Worm (Caenorhabditis elegans) whole organism, L1 larva: Measurements from ENCODE around the gene C38C3.4.

Experiments used
- C04F5.9 ChIP-seq: sonication (generic microtip); optimal IDR thresholded peaks from 2 replicates; lab custom pipeline; 2016; ENCODE audit warnings: missing genetic modification characterization, missing compliant biosample characterization
- aha-1 ChIP-seq: fragments of 150-350 bp; optimal IDR thresholded peaks from 2 replicates; lab custom pipeline; 2014; ENCODE audit warnings: missing biosample characterization, missing genetic modification characterization
- aly-2 ChIP-seq: fragments of 150-350 bp; optimal IDR thresholded peaks from 2 replicates; lab custom pipeline; 2014; ENCODE audit warnings: missing biosample characterization, missing genetic modification characterization
- blmp-1 ChIP-seq: fragments of 150-350 bp; optimal IDR thresholded peaks from 2 replicates; lab custom pipeline; 2014; ENCODE audit warnings: missing biosample characterization, missing genetic modification characterization
- ceh-8 ChIP-seq: fragments of 200-800 bp; sonication (Bioruptor generic); optimal IDR thresholded peaks from 2 replicates; lab custom pipeline; 2018; ENCODE audit warnings: mild to moderate bottlenecking, missing genetic modification characterization, moderate library complexity, missing compliant biosample characterization
- ces-1 ChIP-seq: fragments of 150-350 bp; optimal IDR thresholded peaks from 2 replicates; lab custom pipeline; 2014; ENCODE audit warnings: missing biosample characterization, missing genetic modification reagents, missing genetic modification characterization
- dpl-1 ChIP-seq, 3 experiments: fragments of 150-350 bp in 2 of 3; sonication (generic microtip) in 1 of 3; optimal IDR thresholded peaks; 2 replicates each; lab custom pipeline; 2014 to 2017; ENCODE audit warnings: missing biosample characterization in 3 of 3, missing genetic modification characterization in 3 of 3, missing genetic modification reagents in 3 of 3
- efl-1 ChIP-seq, 4 experiments: fragments of 150-350 bp; optimal IDR thresholded peaks in 3 of 4; peaks in 1 of 4; 1 replicate in 1 of 4; 2 replicates in 3 of 4; lab custom pipeline; 2014; ENCODE audit warnings: missing biosample characterization in 2 of 4, missing genetic modification characterization in 2 of 4, missing genetic modification reagents in 2 of 4
- egl-27 ChIP-seq, 2 experiments: fragments of 150-350 bp in 1 of 2; sonication (generic microtip); optimal IDR thresholded peaks; 3 replicates each; lab custom pipeline; 2017 to 2018; ENCODE audit warnings: missing biosample characterization in 2 of 2, missing genetic modification characterization in 2 of 2, missing genetic modification reagents in 2 of 2
- elt-2 ChIP-seq: sonication (generic microtip); optimal IDR thresholded peaks from 2 replicates; lab custom pipeline; 2016; ENCODE audit warnings: missing genetic modification characterization, mild to moderate bottlenecking, inconsistent platforms, missing compliant biosample characterization, missing genetic modification reagents
- elt-3 ChIP-seq, 6 experiments: fragments of 150-350 bp in 1 of 6; sonication (generic microtip); optimal IDR thresholded peaks; 2 replicates each; lab custom pipeline; 2017 to 2018; ENCODE audit warnings: missing biosample characterization in 6 of 6, missing genetic modification characterization in 6 of 6, inconsistent platforms in 1 of 6
- fos-1 ChIP-seq: fragments of 150-350 bp; optimal IDR thresholded peaks from 2 replicates; lab custom pipeline; 2014; ENCODE audit warnings: missing biosample characterization, missing genetic modification characterization
- grh-1 ChIP-seq: fragments of 200-800 bp; sonication (Bioruptor generic); IDR thresholded peaks from 2 replicates; pipeline ENCODE4 v1.3.6; 2022; ENCODE audit warnings: missing genetic modification reagents, missing genetic modification characterization, missing compliant biosample characterization
- hlh-17 ChIP-seq: fragments of 200-800 bp; sonication (Bioruptor generic); optimal IDR thresholded peaks from 2 replicates; lab custom pipeline; 2018; ENCODE audit warnings: missing genetic modification characterization, mild to moderate bottlenecking, missing compliant biosample characterization, moderate library complexity, borderline replicate concordance
- lin-14 ChIP-seq: fragments of 200-800 bp; sonication (Bioruptor generic); optimal IDR thresholded peaks from 2 replicates; lab custom pipeline; 2018; ENCODE audit warnings: mild to moderate bottlenecking, missing genetic modification characterization, moderate library complexity, missing compliant biosample characterization
- lir-3 ChIP-seq: sonication (generic microtip); optimal IDR thresholded peaks from 2 replicates; lab custom pipeline; 2016; ENCODE audit warnings: mild to moderate bottlenecking, missing genetic modification characterization, moderate library complexity, missing compliant biosample characterization; ENCODE audit not compliant: poor library complexity
- lsy-2 ChIP-seq, 2 experiments: fragments of 150-350 bp; optimal IDR thresholded peaks; 2 replicates each; lab custom pipeline; 2014; ENCODE audit warnings: missing biosample characterization in 2 of 2, missing genetic modification characterization in 2 of 2
- nhr-19 ChIP-seq: fragments of 200-800 bp; sonication (Bioruptor generic); conservative IDR thresholded peaks from 2 replicates; pipeline ENCODE4 v1.3.6; 2022; ENCODE audit warnings: missing genetic modification characterization, missing compliant biosample characterization
- nhr-20 ChIP-seq: sonication (generic microtip); optimal IDR thresholded peaks from 2 replicates; lab custom pipeline; 2016; ENCODE audit warnings: mild to moderate bottlenecking, missing genetic modification characterization, missing compliant biosample characterization
- nhr-28 ChIP-seq: fragments of 150-350 bp; optimal IDR thresholded peaks from 2 replicates; lab custom pipeline; 2014; ENCODE audit warnings: missing biosample characterization, missing genetic modification characterization
- nhr-85 ChIP-seq: sonication (generic microtip); peaks from one replicate; lab custom pipeline; 2016; ENCODE audit warnings: missing genetic modification characterization, inconsistent platforms, missing compliant biosample characterization
- nhr-90 ChIP-seq: sonication (generic microtip); optimal IDR thresholded peaks from 2 replicates; lab custom pipeline; 2016; ENCODE audit warnings: mild to moderate bottlenecking, missing genetic modification characterization, missing compliant biosample characterization; ENCODE audit not compliant: poor library complexity
- pax-3 ChIP-seq: fragments of 200-800 bp; sonication (Bioruptor generic); optimal IDR thresholded peaks from 2 replicates; lab custom pipeline; 2018; ENCODE audit warnings: mild to moderate bottlenecking, missing genetic modification characterization, moderate library complexity, missing compliant biosample characterization
- snu-23 ChIP-seq: sonication (generic microtip); optimal IDR thresholded peaks from 2 replicates; lab custom pipeline; 2016; ENCODE audit warnings: missing genetic modification characterization, missing compliant biosample characterization
- swsn-7 ChIP-seq: sonication (generic microtip); optimal IDR thresholded peaks from 2 replicates; lab custom pipeline; 2016; ENCODE audit warnings: missing genetic modification characterization, missing compliant biosample characterization
- tbx-2 ChIP-seq: sonication (generic microtip); optimal IDR thresholded peaks from 2 replicates; lab custom pipeline; 2016; ENCODE audit warnings: missing genetic modification characterization, missing compliant biosample characterization
- unc-130 ChIP-seq: fragments of 150-350 bp; optimal IDR thresholded peaks from 2 replicates; lab custom pipeline; 2017; ENCODE audit warnings: missing biosample characterization, missing genetic modification characterization, inconsistent platforms
- zip-4 ChIP-seq: fragments of 200-800 bp; sonication (Bioruptor generic); optimal IDR thresholded peaks from 2 replicates; lab custom pipeline; 2018; ENCODE audit warnings: mild to moderate bottlenecking, missing genetic modification characterization, moderate library complexity, missing compliant biosample characterization

Gene C38C3.4

ce11 chrV:1481742-1482141, at the start of gene C38C3.4:
Gene C38C3.4, plus strand, starts transcription at chrV:1482042.
- TF ChIP-seq blmp-1 (tag; lab: Kevin White, UChicago) (no peak), aly-2 (tag; lab: Kevin White, UChicago) (no peak), nhr-28 (tag; lab: Kevin White, UChicago) (no peak), egl-27 (tag; optimal IDR thresholded peaks at IDR 0.05; lab: Kevin White, UChicago) (no peak), elt-3 (tag; optimal IDR thresholded peaks at IDR 0.05; lab: Kevin White, UChicago) (no peak), pax-3 (tag; lab: Kevin White, UChicago) (no peak), swsn-7 (tag; lab: Kevin White, UChicago) (no peak)

ce11 chrV:1432500-1433418, 49.1 kb upstream of the C38C3.4 start:
- TF ChIP-seq nhr-85 (tag; lab: Kevin White, UChicago) (peak; percentile 78), hlh-17 (no peak), blmp-1 (tag; lab: Kevin White, UChicago) (no peak), nhr-20 (tag; lab: Kevin White, UChicago) (peak; percentile 62), dpl-1 (GFP tag; optimal IDR thresholded peaks at IDR 0.05; lab: Kevin White, UChicago) (peak in 2 of 3 experiments; percentile 19 to 80), ces-1 (GFP tag; lab: Kevin White, UChicago) (no peak), C04F5.9 (tag; lab: Kevin White, UChicago) (no peak), ceh-8 (GFP tag; lab: Kevin White, UChicago) (no peak), elt-2 (tag; lab: Kevin White, UChicago) (peak; percentile 61), zip-4 (GFP tag; lab: Kevin White, UChicago) (no peak), aha-1 (tag; lab: Kevin White, UChicago) (peak; percentile 52), snu-23 (GFP tag; lab: Kevin White, UChicago) (peak; percentile 36), lin-14 (peak; percentile 19), efl-1 (optimal IDR thresholded peaks at IDR 0.05; lab: Kevin White, UChicago) (no peak), efl-1 (GFP tag; optimal IDR thresholded peaks at IDR 0.05 in 1 of 2; lab: Kevin White, UChicago) (peak in 1 of 2 experiments; percentile 96), unc-130 (no peak)

- TF ChIP-seq efl-1 (optimal IDR thresholded peaks at IDR 0.05; lab: Kevin White, UChicago) (no peak), efl-1 (GFP tag; optimal IDR thresholded peaks at IDR 0.05 in 1 of 2; lab: Kevin White, UChicago) (peak in 1 of 2 experiments; percentile 92), zip-4 (GFP tag; lab: Kevin White, UChicago) (no peak)
- TF ChIP-seq, all 84 proteins: peak for 1
These were observed 48.5 kb upstream of the C38C3.4 start for ce11 chrV:1433419-1433765.

- TF ChIP-seq dpl-1 (GFP tag; optimal IDR thresholded peaks at IDR 0.05; lab: Kevin White, UChicago) (peak in 1 of 3 experiments; percentile 11), efl-1 (optimal IDR thresholded peaks at IDR 0.05; lab: Kevin White, UChicago) (no peak), efl-1 (GFP tag; optimal IDR thresholded peaks at IDR 0.05 in 1 of 2; lab: Kevin White, UChicago) (peak in 1 of 2 experiments; percentile 87), lir-3 (tag; lab: Kevin White, UChicago) (no peak)
These were observed 47.4 kb upstream of the C38C3.4 start for ce11 chrV:1434398-1434797.

DNA sequence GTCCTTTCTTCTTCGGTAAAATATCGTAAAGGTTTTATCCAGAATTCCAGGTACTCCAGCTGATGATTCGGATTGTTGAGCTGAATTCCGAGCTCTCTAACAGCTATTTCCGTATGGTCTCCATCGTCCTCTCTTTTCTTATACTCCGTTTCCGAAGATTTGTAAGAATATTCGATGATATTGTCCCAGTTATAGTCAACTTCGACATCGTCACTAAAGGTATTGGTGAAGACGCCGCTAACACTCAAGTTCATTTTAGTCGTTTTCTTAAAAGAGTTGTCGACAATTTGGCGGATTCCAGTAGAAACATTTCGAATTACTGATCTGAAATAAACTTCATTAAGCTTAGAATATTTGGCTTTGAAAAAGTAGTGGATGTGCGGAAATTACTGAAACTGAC, 46.7 kb upstream of the C38C3.4 start:
- TF ChIP-seq efl-1 (optimal IDR thresholded peaks at IDR 0.05; lab: Kevin White, UChicago) (no peak), efl-1 (GFP tag; optimal IDR thresholded peaks at IDR 0.05 in 1 of 2; lab: Kevin White, UChicago) (peak in 1 of 2 experiments; percentile 93), elt-3 (tag; optimal IDR thresholded peaks at IDR 0.05; lab: Kevin White, UChicago) (no peak), lsy-2 (tag; optimal IDR thresholded peaks at IDR 0.05; lab: Kevin White, UChicago) (no peak), dpl-1 (GFP tag; optimal IDR thresholded peaks at IDR 0.05; lab: Kevin White, UChicago) (no peak)

ce11 chrV:1438205-1438604, 43.6 kb upstream of the C38C3.4 start:
- peak; percentile 52 for TF ChIP-seq blmp-1 (tag; lab: Kevin White, UChicago)
- peak in 2 of 6 experiments; percentile 12 to 65 for TF ChIP-seq elt-3 (tag; optimal IDR thresholded peaks at IDR 0.05; lab: Kevin White, UChicago)
- TF ChIP-seq fos-1: no peak
- TF ChIP-seq nhr-19 (GFP tag; lab: Robert Waterston, UW): no peak
- TF ChIP-seq zip-4 (GFP tag; lab: Kevin White, UChicago): no peak
- TF ChIP-seq nhr-90 (tag; lab: Kevin White, UChicago): no peak
- TF ChIP-seq hlh-17: no peak
- TF ChIP-seq nhr-20 (tag; lab: Kevin White, UChicago): peak; percentile 12
- TF ChIP-seq grh-1: peak; percentile 47; the same call in 1 of the 2 replicates
- peak; percentile 25 for TF ChIP-seq tbx-2 (tag; lab: Kevin White, UChicago)
- TF ChIP-seq lin-14: peak; percentile 52
